Worm (Caenorhabditis elegans): ENCODE results near the gene larp-1.

ce11 chrIII:4986790-4987259 lies 30.6 kb downstream of the larp-1 start, which contains the start of the genes C27F2.10 and wdr-60:
- TF ChIP-seq dve-1 (tag; optimal IDR thresholded peaks at IDR 0.05) = no peak
- TF ChIP-seq pqm-1 (tag; optimal IDR thresholded peaks at IDR 0.05) = no peak
- TF ChIP-seq unc-3 (GFP tag; conservative IDR thresholded peaks at IDR 0.05) = no peak
- TF ChIP-seq unc-3 (tag; optimal IDR thresholded peaks at IDR 0.05) = no peak
